Worm (Caenorhabditis elegans): Measurements from ENCODE around the gene C33C12.4.

The C33C12.4 gene

DNA sequence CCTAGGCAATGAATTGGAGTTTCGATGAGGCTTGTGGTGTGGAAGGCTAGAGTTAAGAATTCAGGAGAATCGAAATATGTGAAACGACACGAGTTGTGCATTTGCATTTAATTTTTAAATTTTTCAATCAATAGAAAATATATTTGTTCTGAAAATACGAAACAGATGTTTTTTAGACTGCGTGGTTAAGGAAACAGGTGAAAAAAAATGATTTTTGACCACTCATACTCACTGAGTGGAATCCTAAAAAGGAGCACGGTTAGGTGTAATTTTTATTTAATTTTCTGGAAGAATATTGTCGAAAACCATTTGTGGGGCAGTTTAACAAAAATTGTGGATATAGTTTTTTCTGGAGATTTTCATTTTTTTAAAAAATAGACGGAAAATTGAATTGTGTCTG, 49.5 kb downstream of the C33C12.4 start, which contains the start of gene srh-195:
TSS of gene srh-195 (minus strand) at position 101 of the 400 bp plus-strand sequence.
- no peak for TF ChIP-seq lim-6 (tag; optimal IDR thresholded peaks at IDR 0.05)
- no peak for TF ChIP-seq sox-2 (GFP tag; IDR thresholded peaks at IDR 0.05)
- no peak for TF ChIP-seq pat-9 (tag; optimal IDR thresholded peaks at IDR 0.05)
- no peak for TF ChIP-seq ceh-34 (tag; optimal IDR thresholded peaks at IDR 0.05)
- TF ChIP-seq tbx-7 (tag; optimal IDR thresholded peaks at IDR 0.05), result no peak
- TF ChIP-seq pag-3 (tag; optimal IDR thresholded peaks at IDR 0.05; ENCODE audit: borderline replicate concordance), result no peak
- no peak for TF ChIP-seq pros-1 (tag; optimal IDR thresholded peaks at IDR 0.05)

Measured in whole organism, late embryonic.